Worm (Caenorhabditis elegans): ENCODE results near the gene gadr-2.

The gadr-2 gene

ce11 chrIV:9498088-9498487 lies 13.1 kb upstream of the gadr-2 start, which contains the start of gene sru-4:
Gene sru-4, plus strand, starts transcription at chrIV:9498388.
- TF ChIP-seq sea-1 (GFP tag; conservative IDR thresholded peaks at IDR 0.05) (no peak), aly-1 (tag; optimal IDR thresholded peaks at IDR 0.05) (no peak), tra-4 (tag; optimal IDR thresholded peaks at IDR 0.05) (no peak), hnd-1 (tag; optimal IDR thresholded peaks at IDR 0.05) (no peak), flt-1 (GFP tag; IDR thresholded peaks at IDR 0.05) (no peak), F13C5.2 (tag; optimal IDR thresholded peaks at IDR 0.05) (no peak), hmg-4 (GFP tag; optimal IDR thresholded peaks at IDR 0.05) (no peak), ceh-36 (tag; optimal IDR thresholded peaks at IDR 0.05) (no peak), ama-1 (optimal IDR thresholded peaks at IDR 0.05) (no peak), tbx-11 (GFP tag; IDR thresholded peaks at IDR 0.05) (no peak), pes-1 (GFP tag; IDR thresholded peaks at IDR 0.05) (no peak), B0310.2 (tag; optimal IDR thresholded peaks at IDR 0.05) (no peak), ets-7 (tag; optimal IDR thresholded peaks at IDR 0.05) (no peak), ceh-13 (GFP tag; optimal IDR thresholded peaks at IDR 0.05) (no peak), hmbx-1 (tag; optimal IDR thresholded peaks at IDR 0.05) (no peak), tbx-37 (GFP tag; conservative IDR thresholded peaks at IDR 0.05) (no peak)

ce11 chrIV:9496306-9496705 lies 11.4 kb upstream of the gadr-2 start, which contains the start of gene sru-3:
Gene sru-3, plus strand, starts transcription at chrIV:9496606.
- TF ChIP-seq F13C5.2 (tag; optimal IDR thresholded peaks at IDR 0.05) (no peak), pes-1 (GFP tag; IDR thresholded peaks at IDR 0.05) (no peak), ceh-13 (GFP tag; optimal IDR thresholded peaks at IDR 0.05) (no peak), hnd-1 (tag; optimal IDR thresholded peaks at IDR 0.05) (no peak), hmbx-1 (tag; optimal IDR thresholded peaks at IDR 0.05) (no peak), tbx-37 (GFP tag; conservative IDR thresholded peaks at IDR 0.05) (no peak), tra-4 (tag; optimal IDR thresholded peaks at IDR 0.05) (no peak), tbx-11 (GFP tag; IDR thresholded peaks at IDR 0.05) (no peak), ets-7 (tag; optimal IDR thresholded peaks at IDR 0.05) (no peak)

ce11 chrIV:9490320-9490719 lies 5.4 kb upstream of the gadr-2 start, which contains the start of gene sru-6:
Gene sru-6, plus strand, starts transcription at chrIV:9490620.
- TF ChIP-seq flt-1 (GFP tag; IDR thresholded peaks at IDR 0.05) (no peak), aly-1 (tag; optimal IDR thresholded peaks at IDR 0.05) (no peak), hnd-1 (tag; optimal IDR thresholded peaks at IDR 0.05) (no peak), hmg-4 (GFP tag; optimal IDR thresholded peaks at IDR 0.05) (no peak), tra-4 (tag; optimal IDR thresholded peaks at IDR 0.05) (no peak), tbx-11 (GFP tag; IDR thresholded peaks at IDR 0.05) (no peak), ets-7 (tag; optimal IDR thresholded peaks at IDR 0.05) (no peak), ceh-13 (GFP tag; optimal IDR thresholded peaks at IDR 0.05) (no peak), tbx-37 (GFP tag; conservative IDR thresholded peaks at IDR 0.05) (no peak), ceh-36 (tag; optimal IDR thresholded peaks at IDR 0.05) (no peak), ama-1 (optimal IDR thresholded peaks at IDR 0.05) (no peak), B0310.2 (tag; optimal IDR thresholded peaks at IDR 0.05) (no peak), sea-1 (GFP tag; conservative IDR thresholded peaks at IDR 0.05) (no peak), hmbx-1 (tag; optimal IDR thresholded peaks at IDR 0.05) (no peak), scrt-1 (GFP tag; IDR thresholded peaks at IDR 0.05) (no peak), F13C5.2 (tag; optimal IDR thresholded peaks at IDR 0.05) (no peak), pes-1 (GFP tag; IDR thresholded peaks at IDR 0.05) (no peak)

ce11 chrIV:9488315-9488714 lies 3.4 kb upstream of the gadr-2 start, which contains the start of gene sru-1:
Gene sru-1, plus strand, starts transcription at chrIV:9488615.
- TF ChIP-seq tbx-37 (GFP tag; conservative IDR thresholded peaks at IDR 0.05) = no peak
- TF ChIP-seq tra-4 (tag; optimal IDR thresholded peaks at IDR 0.05) = no peak
- no peak for TF ChIP-seq B0310.2 (tag; optimal IDR thresholded peaks at IDR 0.05)
- no peak for TF ChIP-seq F13C5.2 (tag; optimal IDR thresholded peaks at IDR 0.05)
- TF ChIP-seq ets-7 (tag; optimal IDR thresholded peaks at IDR 0.05) = no peak
- no peak for TF ChIP-seq ama-1 (optimal IDR thresholded peaks at IDR 0.05)
- no peak for TF ChIP-seq aly-1 (tag; optimal IDR thresholded peaks at IDR 0.05)
- TF ChIP-seq tbx-11 (GFP tag; IDR thresholded peaks at IDR 0.05) = no peak
- TF ChIP-seq scrt-1 (GFP tag; IDR thresholded peaks at IDR 0.05) = no peak
- no peak for TF ChIP-seq hnd-1 (tag; optimal IDR thresholded peaks at IDR 0.05)
- no peak for TF ChIP-seq pes-1 (GFP tag; IDR thresholded peaks at IDR 0.05)
- no peak for TF ChIP-seq hmg-4 (GFP tag; optimal IDR thresholded peaks at IDR 0.05)
- no peak for TF ChIP-seq hmbx-1 (tag; optimal IDR thresholded peaks at IDR 0.05)
- no peak for TF ChIP-seq sea-1 (GFP tag; conservative IDR thresholded peaks at IDR 0.05)
- TF ChIP-seq ceh-13 (GFP tag; optimal IDR thresholded peaks at IDR 0.05) = no peak
- no peak for TF ChIP-seq ceh-36 (tag; optimal IDR thresholded peaks at IDR 0.05)
- TF ChIP-seq flt-1 (GFP tag; IDR thresholded peaks at IDR 0.05) = no peak

- TF ChIP-seq ceh-36 (tag; optimal IDR thresholded peaks at IDR 0.05) (no peak), ama-1 (optimal IDR thresholded peaks at IDR 0.05) (no peak), B0310.2 (tag; optimal IDR thresholded peaks at IDR 0.05) (no peak), tbx-11 (GFP tag; IDR thresholded peaks at IDR 0.05) (no peak), F13C5.2 (tag; optimal IDR thresholded peaks at IDR 0.05) (no peak), sea-1 (GFP tag; conservative IDR thresholded peaks at IDR 0.05) (no peak), tbx-37 (GFP tag; conservative IDR thresholded peaks at IDR 0.05) (no peak), hmg-4 (GFP tag; optimal IDR thresholded peaks at IDR 0.05) (no peak), hmbx-1 (tag; optimal IDR thresholded peaks at IDR 0.05) (no peak), ets-7 (tag; optimal IDR thresholded peaks at IDR 0.05) (no peak), pes-1 (GFP tag; IDR thresholded peaks at IDR 0.05) (no peak)
These were observed 1.8 kb upstream of the gadr-2 start for ce11 chrIV:9486779-9487178.

- TF ChIP-seq tbx-37 (GFP tag; conservative IDR thresholded peaks at IDR 0.05) (no peak), tbx-11 (GFP tag; IDR thresholded peaks at IDR 0.05) (no peak), hmbx-1 (tag; optimal IDR thresholded peaks at IDR 0.05) (no peak), hnd-1 (tag; optimal IDR thresholded peaks at IDR 0.05) (no peak), ceh-13 (GFP tag; optimal IDR thresholded peaks at IDR 0.05) (no peak), sea-1 (GFP tag; conservative IDR thresholded peaks at IDR 0.05) (no peak), pes-1 (GFP tag; IDR thresholded peaks at IDR 0.05) (no peak), hmg-4 (GFP tag; optimal IDR thresholded peaks at IDR 0.05) (no peak), scrt-1 (GFP tag; IDR thresholded peaks at IDR 0.05) (no peak), F13C5.2 (tag; optimal IDR thresholded peaks at IDR 0.05) (no peak), ama-1 (optimal IDR thresholded peaks at IDR 0.05) (no peak), ets-7 (tag; optimal IDR thresholded peaks at IDR 0.05) (no peak)
These were observed 1.0 kb upstream of the gadr-2 start, which contains the start of gene sru-2 for ce11 chrIV:9485972-9486371. Gene sru-2, plus strand, starts transcription at chrIV:9486272.

- TF ChIP-seq aly-1 (tag; optimal IDR thresholded peaks at IDR 0.05) (no peak), flt-1 (GFP tag; IDR thresholded peaks at IDR 0.05) (no peak), ceh-13 (GFP tag; optimal IDR thresholded peaks at IDR 0.05) (no peak), ama-1 (optimal IDR thresholded peaks at IDR 0.05) (no peak), hnd-1 (tag; optimal IDR thresholded peaks at IDR 0.05) (no peak), tbx-11 (GFP tag; IDR thresholded peaks at IDR 0.05) (no peak), sea-1 (GFP tag; conservative IDR thresholded peaks at IDR 0.05) (no peak), ceh-36 (tag; optimal IDR thresholded peaks at IDR 0.05) (no peak), tra-4 (tag; optimal IDR thresholded peaks at IDR 0.05) (no peak), hmbx-1 (tag; optimal IDR thresholded peaks at IDR 0.05) (no peak), B0310.2 (tag; optimal IDR thresholded peaks at IDR 0.05) (no peak)
These were observed 4.0 kb downstream of the gadr-2 start, which contains the start of gene cng-3 for ce11 chrIV:9480936-9481335. Gene cng-3, minus strand, starts transcription at chrIV:9481037.

All from whole organism, early embryonic.